Worm (Caenorhabditis elegans): ENCODE results near the gene F54F11.1.

DNA sequence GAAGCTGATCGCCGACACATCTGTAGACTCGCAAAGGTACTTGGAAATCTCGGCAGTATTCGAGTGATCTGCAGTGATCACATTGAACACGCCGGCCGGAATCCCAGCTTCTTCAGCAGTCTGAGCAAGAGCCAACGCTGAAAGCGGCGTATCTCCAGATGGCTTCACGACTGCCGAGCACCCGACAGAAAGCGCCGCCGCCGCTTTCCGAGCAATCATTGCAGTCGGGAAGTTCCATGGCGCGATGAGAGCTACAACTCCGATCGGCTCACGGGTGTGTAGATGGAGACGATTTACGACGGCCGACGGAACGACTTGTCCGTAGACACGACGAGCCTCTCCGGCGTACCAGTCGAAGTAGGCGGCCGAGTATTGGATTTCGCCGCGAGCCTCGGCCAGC lies 13.9 kb upstream of the F54F11.1 start:
- TF ChIP-seq flt-1 (GFP tag; IDR thresholded peaks at IDR 0.05) (no peak), ref-1 (GFP tag; conservative IDR thresholded peaks at IDR 0.05) (no peak), med-1 (GFP tag; optimal IDR thresholded peaks at IDR 0.05; ENCODE audit: insufficient read depth) (no peak), klf-2 (GFP tag; conservative IDR thresholded peaks at IDR 0.05) (no peak), tab-1 (GFP tag; IDR thresholded peaks at IDR 0.05) (no peak), cog-1 (tag; optimal IDR thresholded peaks at IDR 0.05) (no peak), T22C8.4 (GFP tag; IDR thresholded peaks at IDR 0.05) (no peak)

All from whole organism, midembryonic.